Fruit fly (Drosophila melanogaster) whole organism, embryonic: ENCODE data around the gene zye.

ENCODE experiments used
- Awh ChIP-seq: fragments of 200-800 bp; sonication (Bioruptor generic); IDR thresholded peaks from 2 replicates; pipeline ENCODE4, ENCODE4 v1.3.6; 2022; ENCODE audit warnings: missing biosample characterization, missing genetic modification characterization
- Blimp-1 ChIP-seq: fragments of 200-800 bp; sonication (Bioruptor generic); optimal IDR thresholded peaks from 3 replicates; lab custom pipeline; 2018; ENCODE audit warnings: missing biosample characterization, missing genetic modification characterization, mild to moderate bottlenecking, moderate library complexity, missing genetic modification reagents
- CG1024 ChIP-seq: fragments of 200-800 bp; sonication (Bioruptor generic); IDR thresholded peaks from 2 replicates; pipeline ENCODE4 v1.3.6; 2022; ENCODE audit warnings: missing biosample characterization, missing genetic modification characterization
- CG10321 ChIP-seq: fragments of 200-800 bp; sonication (Bioruptor generic); IDR thresholded peaks from 2 replicates; pipeline ENCODE4 v1.3.6; 2022; ENCODE audit warnings: missing biosample characterization, missing genetic modification characterization
- CG11456 ChIP-seq: fragments of 200-800 bp; sonication (Bioruptor generic); IDR thresholded peaks from 3 replicates; pipeline ENCODE4 v1.3.6; 2022; ENCODE audit warnings: missing biosample characterization, missing genetic modification characterization
- CG13287 ChIP-seq: fragments of 200-800 bp; sonication (Bioruptor generic); IDR thresholded peaks from 2 replicates; pipeline ENCODE4 v1.3.6; 2022; ENCODE audit warnings: missing biosample characterization, missing genetic modification characterization; ENCODE audit not compliant: partially characterized antibody
- CG14965 ChIP-seq: fragments of 200-800 bp; sonication (Bioruptor generic); optimal IDR thresholded peaks from 2 replicates; lab custom pipeline; 2016; ENCODE audit warnings: missing biosample characterization, missing genetic modification characterization, borderline replicate concordance
- CG15514 ChIP-seq: fragments of 200-800 bp; sonication (Bioruptor generic); optimal IDR thresholded peaks from 3 replicates; lab custom pipeline; 2017; ENCODE audit warnings: missing biosample characterization, missing genetic modification characterization, mild to moderate bottlenecking, moderate library complexity, missing genetic modification reagents
- CG15601 ChIP-seq: fragments of 200-800 bp; sonication (Bioruptor generic); optimal IDR thresholded peaks from 3 replicates; lab custom pipeline; 2019; ENCODE audit warnings: missing biosample characterization, mild to moderate bottlenecking, missing genetic modification characterization, moderate library complexity
- CG16863 ChIP-seq: fragments of 200-800 bp; sonication (Bioruptor generic); optimal IDR thresholded peaks from 3 replicates; lab custom pipeline; 2016; ENCODE audit warnings: missing biosample characterization, missing genetic modification characterization
- CG18599 ChIP-seq: fragments of 200-800 bp; sonication (Bioruptor generic); optimal IDR thresholded peaks from 3 replicates; lab custom pipeline; 2017; ENCODE audit warnings: missing biosample characterization, missing genetic modification characterization, mild to moderate bottlenecking, moderate library complexity, missing genetic modification reagents
- CG2199 ChIP-seq: fragments of 200-800 bp; sonication (Bioruptor generic); IDR thresholded peaks from 3 replicates; pipeline ENCODE4 v1.3.6; 2022; ENCODE audit warnings: missing biosample characterization, missing genetic modification characterization
- CG2875 ChIP-seq: fragments of 200-800 bp; sonication (Bioruptor generic); optimal IDR thresholded peaks from 2 replicates; lab custom pipeline; 2017; ENCODE audit warnings: missing biosample characterization, mild to moderate bottlenecking, missing genetic modification characterization, missing genetic modification reagents
- CG2889 ChIP-seq: fragments of 200-800 bp; sonication (Bioruptor generic); IDR thresholded peaks from 3 replicates; pipeline ENCODE4 v1.3.6; 2022; ENCODE audit warnings: missing biosample characterization, missing genetic modification characterization
- CG3281 ChIP-seq: fragments of 200-800 bp; sonication (Bioruptor generic); optimal IDR thresholded peaks from 3 replicates; lab custom pipeline; 2017; ENCODE audit warnings: missing biosample characterization, mild to moderate bottlenecking, missing genetic modification characterization
- CG33557 ChIP-seq: fragments of 200-800 bp; sonication (Bioruptor generic); optimal IDR thresholded peaks from 2 replicates; lab custom pipeline; 2019; ENCODE audit warnings: missing biosample characterization, mild to moderate bottlenecking, missing genetic modification characterization, moderate library complexity
- CG34422 ChIP-seq: fragments of 200-800 bp; sonication (Bioruptor generic); IDR thresholded peaks from 3 replicates; pipeline ENCODE4 v1.3.6; 2022; ENCODE audit warnings: missing biosample characterization, missing genetic modification characterization
- CG4424 ChIP-seq: fragments of 200-800 bp; sonication (Bioruptor generic); optimal IDR thresholded peaks from 3 replicates; lab custom pipeline; 2016; ENCODE audit warnings: missing biosample characterization, missing genetic modification characterization
- CG4707 ChIP-seq: fragments of 200-800 bp; sonication (Bioruptor generic); optimal IDR thresholded peaks from 2 replicates; lab custom pipeline; 2018; ENCODE audit warnings: missing biosample characterization, mild to moderate bottlenecking, missing genetic modification characterization, moderate library complexity
- CTCF ChIP-seq: fragments of 200-800 bp; sonication (Bioruptor generic); optimal IDR thresholded peaks from 2 replicates; lab custom pipeline; 2017; ENCODE audit warnings: missing biosample characterization, mild to moderate bottlenecking, missing genetic modification characterization, moderate library complexity
- CrebB ChIP-seq: fragments of 200-800 bp; sonication (Bioruptor generic); optimal IDR thresholded peaks from 3 replicates; lab custom pipeline; 2018; ENCODE audit warnings: missing biosample characterization, mild to moderate bottlenecking, missing genetic modification characterization
- Dad ChIP-seq: fragments of 200-800 bp; sonication (Bioruptor generic); optimal IDR thresholded peaks from 3 replicates; lab custom pipeline; 2016; ENCODE audit warnings: missing biosample characterization, missing genetic modification characterization
- Dbx ChIP-seq: fragments of 200-800 bp; sonication (Bioruptor generic); IDR thresholded peaks from 3 replicates; pipeline ENCODE4 v1.3.6; 2022; ENCODE audit warnings: missing biosample characterization, missing genetic modification characterization
- Deaf1 ChIP-seq: fragments of 200-800 bp; optimal IDR thresholded peaks from 3 replicates; lab custom pipeline; 2019; ENCODE audit warnings: missing biosample characterization, mild to moderate bottlenecking, missing genetic modification characterization, moderate library complexity
- E2f1 ChIP-seq: fragments of 200-800 bp; sonication (Bioruptor generic); IDR thresholded peaks from 2 replicates; pipeline ENCODE4 v1.3.6; 2022; ENCODE audit warnings: missing biosample characterization, missing genetic modification characterization
- E2f2 ChIP-seq: fragments of 200-800 bp; sonication (Bioruptor generic); IDR thresholded peaks from 2 replicates; pipeline ENCODE4 v1.3.6; 2022; ENCODE audit warnings: missing biosample characterization, missing genetic modification characterization
- Hand ChIP-seq: fragments of 200-800 bp; sonication (Bioruptor generic); optimal IDR thresholded peaks from 2 replicates; lab custom pipeline; 2017; ENCODE audit warnings: mild to moderate bottlenecking, missing biosample characterization, missing genetic modification reagents, missing genetic modification characterization
- Hsf ChIP-seq: fragments of 200-800 bp; sonication (Bioruptor generic); optimal IDR thresholded peaks from 3 replicates; lab custom pipeline; 2016; ENCODE audit warnings: missing biosample characterization, missing genetic modification characterization
- MTF-1 ChIP-seq: fragments of 200-800 bp; sonication (Bioruptor generic); optimal IDR thresholded peaks from 2 replicates; lab custom pipeline; 2018; ENCODE audit warnings: missing biosample characterization, mild to moderate bottlenecking, missing genetic modification characterization, borderline replicate concordance
- Meics ChIP-seq: fragments of 200-800 bp; sonication (Bioruptor generic); optimal IDR thresholded peaks from 2 replicates; lab custom pipeline; 2017; ENCODE audit warnings: missing biosample characterization, mild to moderate bottlenecking, missing genetic modification characterization
- Nf-YB ChIP-seq: fragments of 200-800 bp; sonication (Bioruptor generic); optimal IDR thresholded peaks from 3 replicates; lab custom pipeline; 2019; ENCODE audit warnings: missing biosample characterization, mild to moderate bottlenecking, missing genetic modification characterization, moderate library complexity
- Ptx1 ChIP-seq: fragments of 200-800 bp; sonication (Bioruptor generic); IDR thresholded peaks from 2 replicates; pipeline ENCODE4 v1.3.6; 2022; ENCODE audit warnings: missing biosample characterization, missing genetic modification characterization
- Scr ChIP-seq: fragments of 200-800 bp; sonication (Bioruptor generic); IDR thresholded peaks from 2 replicates; pipeline ENCODE4 v1.3.6; 2022; ENCODE audit warnings: missing biosample characterization, missing genetic modification characterization; ENCODE audit not compliant: partially characterized antibody
- Sry-β ChIP-seq: fragments of 200-800 bp; sonication (Bioruptor generic); optimal IDR thresholded peaks from 2 replicates; lab custom pipeline; 2018; ENCODE audit warnings: missing biosample characterization, mild to moderate bottlenecking, missing genetic modification characterization, moderate library complexity
- ac ChIP-seq: fragments of 200-800 bp; sonication (Bioruptor generic); optimal IDR thresholded peaks from 3 replicates; lab custom pipeline; 2017; ENCODE audit warnings: missing biosample characterization, mild to moderate bottlenecking, missing genetic modification characterization
- ato ChIP-seq: fragments of 200-800 bp; sonication (Bioruptor generic); IDR thresholded peaks from 2 replicates; pipeline ENCODE4 v1.3.6; 2022; ENCODE audit warnings: missing biosample characterization, missing genetic modification characterization; ENCODE audit not compliant: partially characterized antibody
- bab2 ChIP-seq: fragments of 200-800 bp; sonication (Bioruptor generic); optimal IDR thresholded peaks from 2 replicates; lab custom pipeline; 2016; ENCODE audit warnings: missing biosample characterization, missing genetic modification characterization
- corto ChIP-seq: fragments of 200-800 bp; sonication (Bioruptor generic); optimal IDR thresholded peaks from 2 replicates; lab custom pipeline; 2016; ENCODE audit warnings: missing biosample characterization, mild to moderate bottlenecking, missing genetic modification characterization, moderate library complexity
- dan ChIP-seq: fragments of 200-800 bp; sonication (Bioruptor generic); IDR thresholded peaks from 2 replicates; pipeline ENCODE4 v1.3.6; 2022; ENCODE audit warnings: missing biosample characterization, missing genetic modification characterization
- disco-r ChIP-seq: fragments of 200-800 bp; sonication (Bioruptor generic); optimal IDR thresholded peaks from 2 replicates; lab custom pipeline; 2016; ENCODE audit warnings: missing biosample characterization, missing genetic modification characterization
- fru ChIP-seq: fragments of >200 bp; optimal IDR thresholded peaks from 2 replicates; lab custom pipeline; 2017
- hth ChIP-seq: fragments of >200 bp; optimal IDR thresholded peaks from 2 replicates; lab custom pipeline; 2017; ENCODE audit warnings: inconsistent platforms
- inv ChIP-seq: fragments of 200-800 bp; sonication (Bioruptor generic); IDR thresholded peaks from 2 replicates; pipeline ENCODE4 v1.3.6; 2022; ENCODE audit warnings: missing biosample characterization, missing genetic modification characterization; ENCODE audit not compliant: partially characterized antibody
- jing ChIP-seq: fragments of 200-800 bp; sonication (Bioruptor generic); optimal IDR thresholded peaks from 2 replicates; lab custom pipeline; 2018; ENCODE audit warnings: missing biosample characterization, mild to moderate bottlenecking, missing genetic modification characterization
- lov ChIP-seq, 2 experiments: fragments of 200-800 bp in 1 of 2; fragments of >200 bp in 1 of 2; sonication (Bioruptor generic) in 1 of 2; IDR thresholded peaks in 1 of 2; optimal IDR thresholded peaks in 1 of 2; 2 replicates in 1 of 2; 3 replicates in 1 of 2; pipeline versions ENCODE4 v1.3.6 to Lab custom; 2017 to 2022; ENCODE audit warnings: missing biosample characterization in 1 of 2, missing genetic modification characterization in 1 of 2
- nau ChIP-seq: fragments of 200-800 bp; sonication (Bioruptor generic); optimal IDR thresholded peaks from 3 replicates; lab custom pipeline; 2017; ENCODE audit warnings: missing biosample characterization, mild to moderate bottlenecking, missing genetic modification characterization, missing genetic modification reagents
- odd ChIP-seq: fragments of 200-800 bp; sonication (Bioruptor generic); optimal IDR thresholded peaks from 2 replicates; lab custom pipeline; 2017; ENCODE audit warnings: missing biosample characterization, mild to moderate bottlenecking, missing genetic modification characterization
- sc ChIP-seq, 3 experiments: fragments of >200 bp in 2 of 3; fragments of 200-800 bp in 1 of 3; sonication (Bioruptor generic) in 1 of 3; optimal IDR thresholded peaks; 2 replicates in 2 of 3; 3 replicates in 1 of 3; lab custom pipeline; 2017; ENCODE audit warnings: mild to moderate bottlenecking in 1 of 3, missing biosample characterization in 1 of 3, missing genetic modification characterization in 1 of 3, missing genetic modification reagents in 1 of 3
- wek ChIP-seq: fragments of 200-800 bp; sonication (Bioruptor generic); optimal IDR thresholded peaks from 3 replicates; lab custom pipeline; 2018; ENCODE audit warnings: missing biosample characterization, mild to moderate bottlenecking, missing genetic modification characterization, moderate library complexity
- yki ChIP-seq: fragments of >200 bp; optimal IDR thresholded peaks from 3 replicates; lab custom pipeline; 2018
- z ChIP-seq: fragments of 200-800 bp; sonication (Bioruptor generic); IDR thresholded peaks from 3 replicates; pipeline ENCODE4 v1.3.6; 2022; ENCODE audit warnings: missing biosample characterization, missing genetic modification characterization
- zen ChIP-seq: fragments of 200-800 bp; sonication (Bioruptor generic); optimal IDR thresholded peaks from 3 replicates; lab custom pipeline; 2018; ENCODE audit warnings: missing biosample characterization, mild to moderate bottlenecking, missing genetic modification characterization, moderate library complexity

The zye gene

dm6 chr3L:20467433-20467832 lies 54.0 kb downstream of the zye start:
- TF ChIP-seq Nf-YB (GFP tag; lab: Kevin White, UChicago), result no peak
- TF ChIP-seq CG4424 (GFP tag; lab: Kevin White, UChicago), result no peak
- TF ChIP-seq CG18599 (GFP tag; lab: Kevin White, UChicago), result no peak
- no peak for TF ChIP-seq Awh (GFP tag; lab: Robert Waterston, UW)
- TF ChIP-seq ato (GFP tag; lab: Robert Waterston, UW), result no peak
- no peak for TF ChIP-seq Scr (GFP tag; lab: Robert Waterston, UW)
- no peak for TF ChIP-seq dan (GFP tag; lab: Robert Waterston, UW)
- no peak for TF ChIP-seq Meics
- TF ChIP-seq CG2889 (GFP tag; lab: Robert Waterston, UW), result no peak
- no peak for TF ChIP-seq bab2
- no peak for TF ChIP-seq z
- no peak for TF ChIP-seq MTF-1
- no peak for TF ChIP-seq CG1024 (GFP tag; lab: Robert Waterston, UW)
- TF ChIP-seq Hand (GFP tag; lab: Kevin White, UChicago), result no peak
- no peak for TF ChIP-seq E2f2 (GFP tag; lab: Robert Waterston, UW)
- peak; percentile 51 for TF ChIP-seq Blimp-1
- no peak for TF ChIP-seq CG33557 (GFP tag; lab: Kevin White, UChicago)
- TF ChIP-seq CG2875, result no peak
- peak; percentile 72 for TF ChIP-seq CG15601 (tag; lab: Kevin White, UChicago)
- no peak for TF ChIP-seq CG16863 (GFP tag; lab: Kevin White, UChicago)
- no peak for TF ChIP-seq odd (GFP tag; lab: Kevin White, UChicago)
- TF ChIP-seq Sry-β (GFP tag; lab: Kevin White, UChicago), result no peak
- TF ChIP-seq ac, result no peak
- TF ChIP-seq CrebB (tag; lab: Kevin White, UChicago), result no peak
- TF ChIP-seq CG2199 (GFP tag; lab: Robert Waterston, UW), result 0 out of 3 replicates have a peak, but pooled peaks have one; percentile 53
- no peak for TF ChIP-seq CG4707 (GFP tag; lab: Kevin White, UChicago)
- TF ChIP-seq CG10321 (GFP tag; lab: Robert Waterston, UW), result no peak
- no peak for TF ChIP-seq CG15514 (GFP tag; lab: Kevin White, UChicago)
- no peak for TF ChIP-seq inv (GFP tag; lab: Robert Waterston, UW)
- no peak for TF ChIP-seq corto (GFP tag; lab: Kevin White, UChicago)
- TF ChIP-seq CTCF (GFP tag; lab: Kevin White, UChicago), result peak; percentile 3
- TF ChIP-seq CG11456, result no peak
- no peak for TF ChIP-seq CG3281 (GFP tag; lab: Kevin White, UChicago)
- no peak for TF ChIP-seq disco-r (GFP tag; lab: Kevin White, UChicago)

- peak; percentile 16 for TF ChIP-seq Hsf (GFP tag; lab: Kevin White, UChicago)
- TF ChIP-seq CG34422 (GFP tag; lab: Robert Waterston, UW), result peak; percentile 63; the same call in 2 of the 3 replicates
- peak; percentile 53; the same call in 1 of the 2 replicates for TF ChIP-seq E2f1 (GFP tag; lab: Robert Waterston, UW)
- no peak for TF ChIP-seq fru (lab: Kevin White, UChicago)
- no peak for TF ChIP-seq yki (lab: Kevin White, UChicago)
- no peak for TF ChIP-seq CG13287 (GFP tag; lab: Robert Waterston, UW)
- TF ChIP-seq zen (tag; lab: Kevin White, UChicago), result no peak
- peak; percentile 11 for TF ChIP-seq nau
- no peak for TF ChIP-seq Dbx
- TF ChIP-seq jing (GFP tag; lab: Kevin White, UChicago), result peak; percentile 23
- no peak for TF ChIP-seq lov (optimal IDR thresholded peaks at IDR 0.05; lab: Kevin White, UChicago)
- no peak for TF ChIP-seq lov (GFP tag; IDR thresholded peaks at IDR 0.05; lab: Robert Waterston, UW)
- TF ChIP-seq sc (optimal IDR thresholded peaks at IDR 0.05; lab: Kevin White, UChicago), result no peak
- peak; percentile 14 for TF ChIP-seq sc (GFP tag; optimal IDR thresholded peaks at IDR 0.05; lab: Kevin White, UChicago)
- no peak for TF ChIP-seq hth
- TF ChIP-seq Ptx1, result peak; percentile 12; the same call in 1 of the 2 replicates
- peak; percentile 33 for TF ChIP-seq Deaf1 (tag; lab: Kevin White, UChicago)
- TF ChIP-seq Dad, result no peak
- peak; percentile 23 for TF ChIP-seq wek (GFP tag; lab: Kevin White, UChicago)
- no peak for TF ChIP-seq CG14965 (GFP tag; lab: Kevin White, UChicago)
Observed at dm6 chr3L:20470991-20471498, 57.6 kb downstream of the zye start.
